Fruit fly (Drosophila melanogaster): ENCODE results near the gene CG17242.

Gene CG17242

dm6 chr2L:2226259-2227121, 42.5 kb downstream of the CG17242 start, which contains the start of the genes CG15387 and sau (continued):
- TF ChIP-seq CG32532 (GFP tag; IDR thresholded peaks at IDR 0.05) (peak; percentile 87), Fer1 (GFP tag; optimal IDR thresholded peaks at IDR 0.05) (peak; percentile 87), CG17328 (GFP tag; IDR thresholded peaks at IDR 0.05) (peak; percentile 76), her (GFP tag; optimal IDR thresholded peaks at IDR 0.05) (peak; percentile 83), Adf1 (GFP tag; IDR thresholded peaks at IDR 0.05) (peak; percentile 52), CG30020 (tag; optimal IDR thresholded peaks at IDR 0.05) (peak; percentile 80), CG15601 (tag; optimal IDR thresholded peaks at IDR 0.05) (peak; percentile 72), CG4360 (GFP tag; IDR thresholded peaks at IDR 0.05) (peak; percentile 38), CG13287 (GFP tag; IDR thresholded peaks at IDR 0.05; ENCODE audit: partially characterized antibody) (peak; percentile 95), fd96Cb (tag; optimal IDR thresholded peaks at IDR 0.05) (peak; percentile 76), CG13296 (GFP tag; optimal IDR thresholded peaks at IDR 0.05) (peak; percentile 84), CG10366 (GFP tag; IDR thresholded peaks at IDR 0.05) (peak; percentile 80), CG7556 (GFP tag; optimal IDR thresholded peaks at IDR 0.05) (peak; percentile 83), CG14667 (GFP tag; IDR thresholded peaks at IDR 0.05) (peak; percentile 65), ase (GFP tag; IDR thresholded peaks at IDR 0.05) (peak; percentile 68; the same call in 2 of the 3 replicates), Med (GFP tag) (peak; percentile 99), CG16815 (GFP tag; optimal IDR thresholded peaks at IDR 0.05) (peak; percentile 70), Usf (GFP tag; optimal IDR thresholded peaks at IDR 0.05) (peak; percentile 64), dimm (GFP tag; IDR thresholded peaks at IDR 0.05) (no peak), BEAF-32 (GFP tag; optimal IDR thresholded peaks at IDR 0.05) (peak; percentile 95), ato (GFP tag; IDR thresholded peaks at IDR 0.05; ENCODE audit: partially characterized antibody) (peak; percentile 72), sisA (GFP tag; IDR thresholded peaks at IDR 0.05) (peak; percentile 83), CG14710 (tag; optimal IDR thresholded peaks at IDR 0.05) (peak; percentile 95), dpn (GFP tag; optimal IDR thresholded peaks at IDR 0.05) (peak; percentile 87 to 95), Pdp1 (GFP tag; optimal IDR thresholded peaks at IDR 0.05) (peak; percentile 89 to 92), CG9797 (GFP tag; optimal IDR thresholded peaks at IDR 0.05) (no peak), Bgb (GFP tag; IDR thresholded peaks at IDR 0.05; ENCODE audit: partially characterized antibody) (peak; percentile 88), CG1233 (GFP tag; optimal IDR thresholded peaks at IDR 0.05) (peak; percentile 82), z (GFP tag; IDR thresholded peaks at IDR 0.05) (no peak), CG7372 (GFP tag; IDR thresholded peaks at IDR 0.05) (peak; percentile 83), pan (optimal IDR thresholded peaks at IDR 0.05) (no peak), pan (GFP tag; optimal IDR thresholded peaks at IDR 0.05 in 1 of 2, IDR thresholded peaks at IDR 0.05 in 1 of 2) (peak in 1 of 2 experiments; percentile 87), HHEX (GFP tag; optimal IDR thresholded peaks at IDR 0.05) (peak; percentile 82), Trl (optimal IDR thresholded peaks at IDR 0.05) (no peak), Trl (GFP tag; optimal IDR thresholded peaks at IDR 0.05) (peak; percentile 96), jumu (GFP tag; optimal IDR thresholded peaks at IDR 0.05) (peak; percentile 84), CG1529 (GFP tag; optimal IDR thresholded peaks at IDR 0.05) (peak; percentile 65), tx (GFP tag; optimal IDR thresholded peaks at IDR 0.05) (peak; percentile 91), nerfin-2 (GFP tag; IDR thresholded peaks at IDR 0.05; ENCODE audit: partially characterized antibody) (peak; percentile 85), ci (GFP tag; IDR thresholded peaks at IDR 0.05) (peak; percentile 89), CG18764 (GFP tag; optimal IDR thresholded peaks at IDR 0.05) (peak; percentile 73), Sin3A (optimal IDR thresholded peaks at IDR 0.05) (peak; percentile 60), CG4328 (GFP tag; optimal IDR thresholded peaks at IDR 0.05) (peak; percentile 88), CG3163 (GFP tag; optimal IDR thresholded peaks at IDR 0.05) (peak; percentile 79), CG8281 (tag; optimal IDR thresholded peaks at IDR 0.05) (peak; percentile 50), CG6791 (GFP tag; IDR thresholded peaks at IDR 0.05; ENCODE audit: partially characterized antibody) (peak; percentile 84), CG17612 (GFP tag; IDR thresholded peaks at IDR 0.05) (0 out of 2 replicates have a peak, but pooled peaks have one; percentile 35), h (optimal IDR thresholded peaks at IDR 0.05) (no peak), CG11695 (GFP tag; IDR thresholded peaks at IDR 0.05) (peak; percentile 62; the same call in 1 of the 3 replicates), CG9215 (GFP tag; IDR thresholded peaks at IDR 0.05) (peak; percentile 77)

Measured in whole organism, embryonic.